Fruit fly (Drosophila melanogaster): ENCODE results near the gene CG34178.

CG34178 gene

dm6 chr2L:4416903-4417302 lies 16.8 kb upstream of the CG34178 start:
- TF ChIP-seq CG8478 (optimal IDR thresholded peaks at IDR 0.05) (no peak), usp (GFP tag; optimal IDR thresholded peaks at IDR 0.05) (no peak), pan (optimal IDR thresholded peaks at IDR 0.05) (no peak), EcR (GFP tag; optimal IDR thresholded peaks at IDR 0.05) (no peak), Dll (optimal IDR thresholded peaks at IDR 0.05) (no peak), psq (optimal IDR thresholded peaks at IDR 0.05) (no peak)

DNA sequence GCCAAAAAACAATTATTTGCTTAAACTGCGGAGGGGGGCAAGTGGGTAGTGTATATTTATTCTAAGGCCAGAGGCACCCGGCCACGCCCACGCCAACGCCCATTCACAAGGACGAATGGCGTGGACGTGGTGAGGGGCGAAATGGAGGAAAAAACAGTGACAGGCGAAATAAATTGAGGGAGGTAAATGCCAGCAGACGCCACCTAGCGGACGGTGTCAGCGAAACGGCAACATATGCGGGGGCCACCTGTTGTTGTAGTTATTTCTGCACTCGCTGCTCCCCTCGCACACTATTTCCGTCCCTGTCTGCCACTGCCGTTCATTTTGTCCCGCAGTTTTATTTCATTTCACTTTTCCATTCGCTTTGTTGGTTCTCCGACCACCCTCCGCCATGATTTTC lies 15.7 kb upstream of the CG34178 start:
- TF ChIP-seq CG8478 (optimal IDR thresholded peaks at IDR 0.05) = no peak
- TF ChIP-seq psq (optimal IDR thresholded peaks at IDR 0.05) = no peak
- no peak for TF ChIP-seq EcR (GFP tag; optimal IDR thresholded peaks at IDR 0.05)
- no peak for TF ChIP-seq pan (optimal IDR thresholded peaks at IDR 0.05)

DNA sequence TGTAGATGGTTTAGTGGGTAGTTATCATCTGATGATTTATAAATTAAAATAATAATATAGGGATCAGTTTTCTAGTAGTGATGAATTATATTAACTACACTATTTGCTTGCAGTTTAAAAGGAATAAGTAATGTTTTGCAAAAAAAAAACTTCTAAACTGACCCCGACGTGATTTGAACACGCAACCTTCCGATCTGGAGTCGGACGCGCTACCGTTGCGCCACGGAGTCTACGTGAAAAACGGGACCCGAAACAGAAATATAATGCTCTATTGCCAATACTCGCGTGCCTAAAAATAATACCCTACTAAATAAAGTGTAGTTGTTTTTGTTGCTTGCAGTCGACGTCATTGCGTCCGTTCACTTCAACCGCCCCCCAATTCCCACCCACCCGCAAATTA lies 14.9 kb upstream of the CG34178 start:
- TF ChIP-seq EcR (GFP tag; optimal IDR thresholded peaks at IDR 0.05) = no peak
- no peak for TF ChIP-seq Dll (optimal IDR thresholded peaks at IDR 0.05)
- TF ChIP-seq CG8478 (optimal IDR thresholded peaks at IDR 0.05) = no peak
- TF ChIP-seq usp (GFP tag; optimal IDR thresholded peaks at IDR 0.05) = no peak
- no peak for TF ChIP-seq psq (optimal IDR thresholded peaks at IDR 0.05)
- TF ChIP-seq pan (optimal IDR thresholded peaks at IDR 0.05) = no peak

- TF ChIP-seq EcR (GFP tag; optimal IDR thresholded peaks at IDR 0.05) (no peak), psq (optimal IDR thresholded peaks at IDR 0.05) (no peak), usp (GFP tag; optimal IDR thresholded peaks at IDR 0.05) (no peak), pan (optimal IDR thresholded peaks at IDR 0.05) (no peak), Dll (optimal IDR thresholded peaks at IDR 0.05) (no peak), CG8478 (optimal IDR thresholded peaks at IDR 0.05) (no peak)
These were observed 11.6 kb upstream of the CG34178 start for dm6 chr2L:4422154-4422553.

dm6 chr2L:4437487-4437886 lies 3.8 kb downstream of the CG34178 start, which contains the start of gene CG43056:
CG43056 (plus strand) TSS chr2L:4437787.
- TF ChIP-seq pan (optimal IDR thresholded peaks at IDR 0.05) (no peak), Dll (optimal IDR thresholded peaks at IDR 0.05) (no peak), CG8478 (optimal IDR thresholded peaks at IDR 0.05) (no peak), EcR (GFP tag; optimal IDR thresholded peaks at IDR 0.05) (no peak), usp (GFP tag; optimal IDR thresholded peaks at IDR 0.05) (no peak), psq (optimal IDR thresholded peaks at IDR 0.05) (no peak)

DNA sequence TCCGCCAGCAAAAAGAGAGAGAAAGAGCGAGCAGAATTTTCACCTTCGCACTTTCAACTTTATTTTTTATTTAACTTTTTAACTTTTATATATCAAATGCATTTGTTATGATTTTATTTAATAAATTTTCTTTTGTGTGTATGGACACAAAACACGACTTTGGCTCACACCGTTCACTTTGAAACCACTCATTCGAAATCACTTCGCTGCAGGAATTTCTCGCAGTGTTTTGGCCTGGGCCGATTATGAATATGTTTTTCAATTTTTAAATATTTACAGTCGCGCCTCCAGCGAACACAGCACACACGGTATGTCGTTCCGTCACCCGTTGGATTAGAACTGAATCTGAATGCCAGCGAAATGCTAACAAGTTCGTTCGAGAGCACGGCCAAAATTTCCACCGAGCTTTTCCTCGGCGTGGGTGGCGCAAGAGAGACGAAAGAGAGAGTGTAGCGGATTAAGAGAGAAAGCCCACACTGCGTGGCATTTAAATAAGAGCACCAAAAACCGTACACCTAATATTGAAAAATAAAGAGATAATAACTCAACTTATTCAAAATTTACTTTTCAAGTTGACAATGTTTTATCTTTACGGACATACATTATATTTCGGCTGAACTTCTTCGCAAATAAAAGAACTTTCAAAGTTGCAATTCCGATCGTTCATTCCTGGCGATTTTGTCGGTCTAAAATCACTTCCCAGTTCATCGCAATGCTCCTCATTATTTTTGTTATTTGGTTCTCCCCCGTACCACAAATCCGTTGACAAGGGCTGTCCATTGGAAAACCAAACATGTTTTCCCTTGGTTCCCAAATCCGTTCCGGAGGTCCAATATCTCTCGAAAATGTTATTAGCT lies 7.4 kb downstream of the CG34178 start, which contains the start of gene CG15431:
Gene CG15431, minus strand, starts transcription at position 402 of the 857 bp plus-strand sequence.
- no peak for TF ChIP-seq usp (GFP tag; optimal IDR thresholded peaks at IDR 0.05)

dm6 chr2L:4442010-4442587 lies 8.4 kb downstream of the CG34178 start, which contains the start of the genes Sfp24F and CG15432:
Sfp24F (minus strand) TSS chr2L:4442060.
CG15432 (plus strand) TSS chr2L:4442320.
- TF ChIP-seq pan (optimal IDR thresholded peaks at IDR 0.05) (no peak), Dll (optimal IDR thresholded peaks at IDR 0.05) (no peak), usp (GFP tag; optimal IDR thresholded peaks at IDR 0.05) (no peak), EcR (GFP tag; optimal IDR thresholded peaks at IDR 0.05) (no peak), CG8478 (optimal IDR thresholded peaks at IDR 0.05) (no peak), psq (optimal IDR thresholded peaks at IDR 0.05) (no peak)

dm6 chr2L:4444457-4444856 lies 10.7 kb downstream of the CG34178 start, which contains the start of the genes morgue and Elp3:
morgue (minus strand) TSS chr2L:4444680.
Elp3 (plus strand) TSS chr2L:4444732.
- TF ChIP-seq pan (optimal IDR thresholded peaks at IDR 0.05) (no peak), usp (GFP tag; optimal IDR thresholded peaks at IDR 0.05) (no peak), Dll (optimal IDR thresholded peaks at IDR 0.05) (no peak), psq (optimal IDR thresholded peaks at IDR 0.05) (no peak), EcR (GFP tag; optimal IDR thresholded peaks at IDR 0.05) (no peak), CG8478 (optimal IDR thresholded peaks at IDR 0.05) (no peak)

DNA sequence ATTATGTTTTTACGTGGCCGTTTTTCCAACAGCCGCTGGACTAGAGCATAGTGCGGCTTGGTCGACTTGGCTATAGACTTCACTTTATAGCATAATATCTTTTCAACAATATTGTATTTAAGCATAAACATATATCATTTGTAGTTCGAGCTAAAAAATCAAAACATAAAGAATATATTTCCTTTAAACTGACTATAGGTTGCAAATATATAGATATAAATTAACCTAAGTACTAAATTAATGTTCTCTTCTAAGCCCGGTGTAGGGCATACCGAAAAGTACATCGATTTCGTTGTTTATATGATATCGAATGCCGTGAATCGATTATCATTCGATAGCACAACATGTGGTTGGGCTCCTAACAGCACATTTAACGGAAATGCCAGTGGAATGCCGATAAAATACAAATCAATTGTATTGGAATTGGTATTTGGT lies 14.9 kb downstream of the CG34178 start, which contains the start of gene MFS18:
Gene MFS18, minus strand, starts transcription at position 54 of the 435 bp plus-strand sequence.
- no peak for TF ChIP-seq Dll (optimal IDR thresholded peaks at IDR 0.05)
- no peak for TF ChIP-seq usp (GFP tag; optimal IDR thresholded peaks at IDR 0.05)
- no peak for TF ChIP-seq CG8478 (optimal IDR thresholded peaks at IDR 0.05)

- no peak for TF ChIP-seq EcR (GFP tag; optimal IDR thresholded peaks at IDR 0.05)
- no peak for TF ChIP-seq psq (optimal IDR thresholded peaks at IDR 0.05)
- no peak for TF ChIP-seq Dll (optimal IDR thresholded peaks at IDR 0.05)
- no peak for TF ChIP-seq pan (optimal IDR thresholded peaks at IDR 0.05)
- TF ChIP-seq CG8478 (optimal IDR thresholded peaks at IDR 0.05) = no peak
- no peak for TF ChIP-seq usp (GFP tag; optimal IDR thresholded peaks at IDR 0.05)
These were observed 19.1 kb downstream of the CG34178 start, which contains the start of gene CG15439 for dm6 chr2L:4452798-4453197. CG15439 (minus strand) TSS chr2L:4453038.

- TF ChIP-seq Dll (optimal IDR thresholded peaks at IDR 0.05) (no peak), usp (GFP tag; optimal IDR thresholded peaks at IDR 0.05) (no peak), EcR (GFP tag; optimal IDR thresholded peaks at IDR 0.05) (no peak), pan (optimal IDR thresholded peaks at IDR 0.05) (no peak), CG8478 (optimal IDR thresholded peaks at IDR 0.05) (no peak), psq (optimal IDR thresholded peaks at IDR 0.05) (no peak)
These were observed 20.4 kb downstream of the CG34178 start, which contains the start of the genes Secp43 and ND-B8 for dm6 chr2L:4454009-4454689. Secp43 (minus strand) TSS chr2L:4454453. ND-B8 (plus strand) TSS chr2L:4454626.

Data from whole organism.